Fruit fly (Drosophila melanogaster) whole organism, wandering third instar larva: ENCODE data around the gene mei-P26.

ENCODE experiments used
- Hnf4 ChIP-seq: fragments of 200-800 bp; sonication (Bioruptor generic); optimal IDR thresholded peaks from 2 replicates; lab custom pipeline; 2016; ENCODE audit warnings: missing biosample characterization, mild to moderate bottlenecking, missing genetic modification characterization
- Hr78 ChIP-seq: fragments of >200 bp; optimal IDR thresholded peaks from 2 replicates; lab custom pipeline; 2017; ENCODE audit warnings: missing biosample characterization, missing genetic modification characterization
- Hr83 ChIP-seq: fragments of 200-300 bp; sonication (Bioruptor generic); optimal IDR thresholded peaks from 2 replicates; lab custom pipeline; 2016; ENCODE audit warnings: missing biosample characterization, mild to moderate bottlenecking, missing genetic modification characterization, moderate library complexity; ENCODE audit not compliant: poor library complexity, severe bottlenecking
- N ChIP-seq: fragments of >200 bp; optimal IDR thresholded peaks from 2 replicates; lab custom pipeline; 2018; ENCODE audit warnings: missing biosample characterization, missing external identifiers, missing genetic modification characterization
- OdsH ChIP-seq: fragments of 200-800 bp; sonication (Bioruptor generic); optimal IDR thresholded peaks from 2 replicates; lab custom pipeline; 2016; ENCODE audit warnings: missing biosample characterization, mild to moderate bottlenecking, missing genetic modification characterization
- br ChIP-seq: fragments of 200-800 bp; sonication (Bioruptor generic); optimal IDR thresholded peaks from 2 replicates; lab custom pipeline; 2016; ENCODE audit warnings: missing biosample characterization, missing genetic modification characterization
- dmrt93B ChIP-seq: fragments of 200-800 bp; sonication (Bioruptor generic); optimal IDR thresholded peaks from 2 replicates; lab custom pipeline; 2018; ENCODE audit warnings: missing biosample characterization, mild to moderate bottlenecking, missing genetic modification characterization
- fru ChIP-seq: fragments of 200-800 bp; sonication (Bioruptor generic); optimal IDR thresholded peaks from 3 replicates; lab custom pipeline; 2016; ENCODE audit warnings: missing biosample characterization, mild to moderate bottlenecking, missing genetic modification characterization
- jim ChIP-seq: fragments of 175-275, 200-325 bp; sonication (Bioruptor generic); optimal IDR thresholded peaks from 2 replicates; lab custom pipeline; 2016; ENCODE audit warnings: missing biosample characterization, mild to moderate bottlenecking, missing genetic modification characterization
- pan ChIP-seq: fragments of >200 bp; optimal IDR thresholded peaks from 2 replicates; lab custom pipeline; 2017
- psq ChIP-seq: fragments of 200-800 bp; sonication (Bioruptor generic); optimal IDR thresholded peaks from 3 replicates; lab custom pipeline; 2017; ENCODE audit warnings: missing biosample characterization, mild to moderate bottlenecking, missing genetic modification characterization, moderate library complexity
- tai ChIP-seq: sonication (Bioruptor generic); optimal IDR thresholded peaks from 2 replicates; lab custom pipeline; 2016; ENCODE audit warnings: missing biosample characterization, missing genetic modification characterization
- usp ChIP-seq: fragments of >200 bp; optimal IDR thresholded peaks from 2 replicates; lab custom pipeline; 2017; ENCODE audit warnings: missing biosample characterization, missing genetic modification characterization
- woc ChIP-seq: sonication (Bioruptor generic); optimal IDR thresholded peaks from 2 replicates; lab custom pipeline; 2016; ENCODE audit warnings: missing biosample characterization, mild to moderate bottlenecking, missing genetic modification characterization

DNA sequence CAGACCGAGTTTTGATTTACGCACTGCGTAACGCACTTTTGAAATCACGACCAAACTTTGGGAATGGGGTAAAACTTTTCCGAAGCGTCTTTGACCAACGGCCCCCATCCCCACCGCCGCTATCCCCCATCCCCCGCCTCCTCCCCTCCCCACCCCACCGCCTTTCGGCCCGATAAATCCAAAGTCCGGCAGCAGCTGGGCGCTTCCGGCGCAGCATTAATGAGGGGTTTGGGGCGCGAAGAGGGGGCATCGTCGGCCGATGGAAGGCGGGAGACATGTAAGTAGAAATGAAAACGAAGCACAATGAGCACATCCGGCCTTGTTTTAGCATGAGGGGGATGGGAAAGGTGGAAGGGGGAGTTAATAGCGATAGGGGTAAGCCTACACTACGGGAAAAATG lies 23.9 kb upstream of the mei-P26 start:
- TF ChIP-seq psq = no peak
- no peak for TF ChIP-seq pan (lab: Kevin White, UChicago)
- no peak for TF ChIP-seq woc (GFP tag; lab: Kevin White, UChicago)
- TF ChIP-seq usp (GFP tag; lab: Kevin White, UChicago) = no peak
- TF ChIP-seq fru = no peak
- TF ChIP-seq Hnf4 (GFP tag; lab: Kevin White, UChicago) = no peak
- no peak for TF ChIP-seq jim
- no peak for TF ChIP-seq br (GFP tag; lab: Kevin White, UChicago)
- no peak for TF ChIP-seq Hr83 (GFP tag; lab: Kevin White, UChicago)
- no peak for TF ChIP-seq dmrt93B (GFP tag; lab: Kevin White, UChicago)
- TF ChIP-seq Hr78 (GFP tag; lab: Kevin White, UChicago) = no peak
- no peak for TF ChIP-seq OdsH
- no peak for TF ChIP-seq tai (GFP tag; lab: Kevin White, UChicago)
- no peak for TF ChIP-seq N (GFP tag; lab: Kevin White, UChicago)
